Fruit fly (Drosophila melanogaster) whole organism, embryonic: ENCODE data around the gene CG7296.

Experiments used
- ATbp ChIP-seq: fragments of 200-800 bp; sonication (Bioruptor generic); optimal IDR thresholded peaks from 2 replicates; lab custom pipeline; 2017; ENCODE audit warnings: missing biosample characterization, mild to moderate bottlenecking, missing genetic modification characterization, missing genetic modification reagents
- Abd-B ChIP-seq: fragments of 200-800 bp; sonication (Bioruptor generic); optimal IDR thresholded peaks from 2 replicates; lab custom pipeline; 2018; ENCODE audit warnings: missing biosample characterization, mild to moderate bottlenecking, missing genetic modification characterization, moderate library complexity
- Bdp1 ChIP-seq: fragments of 200-800 bp; sonication (Bioruptor generic); optimal IDR thresholded peaks from 3 replicates; lab custom pipeline; 2016; ENCODE audit warnings: missing biosample characterization, missing genetic modification characterization
- CG1024 ChIP-seq: fragments of 200-800 bp; sonication (Bioruptor generic); IDR thresholded peaks from 2 replicates; pipeline ENCODE4 v1.3.6; 2022; ENCODE audit warnings: missing biosample characterization, missing genetic modification characterization
- CG11695 ChIP-seq: fragments of 200-800 bp; sonication (Bioruptor generic); IDR thresholded peaks from 3 replicates; pipeline ENCODE4 v1.3.6; 2022; ENCODE audit warnings: missing biosample characterization, missing genetic modification characterization
- CG12659 ChIP-seq: fragments of 200-800 bp; sonication (Bioruptor generic); optimal IDR thresholded peaks from 3 replicates; lab custom pipeline; 2017; ENCODE audit warnings: mild to moderate bottlenecking, missing biosample characterization, missing genetic modification reagents, missing genetic modification characterization
- CG12769 ChIP-seq: fragments of 200-800 bp; sonication (Bioruptor generic); optimal IDR thresholded peaks from 2 replicates; lab custom pipeline; 2019; ENCODE audit warnings: missing biosample characterization, mild to moderate bottlenecking, missing genetic modification characterization, moderate library complexity
- CG12942 ChIP-seq: fragments of 200-800 bp; sonication (Bioruptor generic); optimal IDR thresholded peaks from 3 replicates; lab custom pipeline; 2016; ENCODE audit warnings: missing biosample characterization, missing genetic modification characterization
- CG13296 ChIP-seq: fragments of 200-800 bp; sonication (Bioruptor generic); optimal IDR thresholded peaks from 3 replicates; lab custom pipeline; 2018; ENCODE audit warnings: missing biosample characterization, mild to moderate bottlenecking, missing genetic modification characterization
- CG14860 ChIP-seq: fragments of 200-800 bp; sonication (Bioruptor generic); IDR thresholded peaks from 3 replicates; pipeline ENCODE4 v1.3.6; 2022; ENCODE audit warnings: missing biosample characterization, missing genetic modification characterization; ENCODE audit not compliant: partially characterized antibody
- CG16779 ChIP-seq: fragments of 200-800 bp; sonication (Bioruptor generic); IDR thresholded peaks from 2 replicates; pipeline ENCODE4 v1.3.6; 2022; ENCODE audit warnings: missing biosample characterization, missing genetic modification characterization
- CG3281 ChIP-seq: fragments of 200-800 bp; sonication (Bioruptor generic); optimal IDR thresholded peaks from 3 replicates; lab custom pipeline; 2017; ENCODE audit warnings: missing biosample characterization, mild to moderate bottlenecking, missing genetic modification characterization
- CG4820 ChIP-seq: fragments of 200-800 bp; sonication (Bioruptor generic); optimal IDR thresholded peaks from 3 replicates; lab custom pipeline; 2016; ENCODE audit warnings: missing biosample characterization, missing genetic modification characterization
- CG7372 ChIP-seq: fragments of 200-800 bp; sonication (Bioruptor generic); IDR thresholded peaks from 2 replicates; pipeline ENCODE4 v1.3.6; 2022; ENCODE audit warnings: missing biosample characterization, missing genetic modification characterization
- CG8388 ChIP-seq: fragments of 200-800 bp; sonication (Bioruptor generic); optimal IDR thresholded peaks from 2 replicates; lab custom pipeline; 2019; ENCODE audit warnings: missing biosample characterization, mild to moderate bottlenecking, missing genetic modification characterization, moderate library complexity
- CG8765 ChIP-seq: fragments of 200-800 bp; sonication (Bioruptor generic); IDR thresholded peaks from 2 replicates; pipeline ENCODE4 v1.3.6; 2022; ENCODE audit warnings: missing biosample characterization, missing genetic modification characterization
- CG9797 ChIP-seq: fragments of 200-800 bp; sonication (Bioruptor generic); optimal IDR thresholded peaks from 3 replicates; lab custom pipeline; 2018; ENCODE audit warnings: missing biosample characterization, mild to moderate bottlenecking, missing genetic modification characterization
- Chrac-16 ChIP-seq: fragments of 200-800 bp; sonication (Bioruptor generic); optimal IDR thresholded peaks from 3 replicates; lab custom pipeline; 2016; ENCODE audit warnings: missing biosample characterization, missing genetic modification characterization
- CrebB ChIP-seq: fragments of 200-800 bp; sonication (Bioruptor generic); optimal IDR thresholded peaks from 3 replicates; lab custom pipeline; 2018; ENCODE audit warnings: missing biosample characterization, mild to moderate bottlenecking, missing genetic modification characterization
- D ChIP-seq, 2 experiments: fragments of 200-800 bp in 1 of 2; fragments of >200 bp in 1 of 2; sonication (Bioruptor generic) in 1 of 2; optimal IDR thresholded peaks; 2 replicates in 1 of 2; 3 replicates in 1 of 2; lab custom pipeline; 2017; ENCODE audit warnings: mild to moderate bottlenecking in 1 of 2, missing biosample characterization in 1 of 2, missing genetic modification characterization in 1 of 2, missing genetic modification reagents in 1 of 2
- Dll ChIP-seq: fragments of 200-800 bp; sonication (Bioruptor generic); IDR thresholded peaks from 4 replicates; pipeline ENCODE4 v1.3.6; 2022; ENCODE audit warnings: missing biosample characterization, missing genetic modification characterization; ENCODE audit not compliant: partially characterized antibody
- Ets65A ChIP-seq: fragments of 200-800 bp; sonication (Bioruptor generic); peaks from one replicate; lab custom pipeline; 2016; ENCODE audit warnings: missing biosample characterization, missing genetic modification characterization
- GATAe ChIP-seq: fragments of 200-800 bp; sonication (Bioruptor generic); conservative IDR thresholded peaks from 2 replicates; pipeline ENCODE4 v1.3.6; 2022; ENCODE audit warnings: missing biosample characterization, missing genetic modification characterization
- H15 ChIP-seq: fragments of 200-800 bp; sonication (Bioruptor generic); IDR thresholded peaks from 3 replicates; pipeline ENCODE4 v1.3.6; 2022; ENCODE audit warnings: missing biosample characterization, missing genetic modification characterization
- MBD-R2 ChIP-seq: fragments of 200-800 bp; sonication (Bioruptor generic); IDR thresholded peaks from 2 replicates; pipeline ENCODE4 v1.3.6; 2022; ENCODE audit warnings: missing biosample characterization, missing genetic modification characterization
- MESR4 ChIP-seq: fragments of 200-800 bp; sonication (Bioruptor generic); optimal IDR thresholded peaks from 2 replicates; lab custom pipeline; 2018; ENCODE audit warnings: missing biosample characterization, mild to moderate bottlenecking, missing genetic modification characterization, moderate library complexity
- Mad ChIP-seq: fragments of 200-800 bp; sonication (Bioruptor generic); optimal IDR thresholded peaks from 2 replicates; lab custom pipeline; 2016; ENCODE audit warnings: missing biosample characterization, missing genetic modification characterization
- Ptx1 ChIP-seq: fragments of 200-800 bp; sonication (Bioruptor generic); IDR thresholded peaks from 2 replicates; pipeline ENCODE4 v1.3.6; 2022; ENCODE audit warnings: missing biosample characterization, missing genetic modification characterization
- Ravus ChIP-seq: fragments of 200-800 bp; sonication (Bioruptor generic); IDR thresholded peaks from 2 replicates; pipeline ENCODE4 v1.3.6; 2022; ENCODE audit warnings: missing biosample characterization, missing genetic modification characterization
- Sox100B ChIP-seq: fragments of 200-800 bp; sonication (Bioruptor generic); optimal IDR thresholded peaks from 3 replicates; lab custom pipeline; 2018; ENCODE audit warnings: missing biosample characterization, mild to moderate bottlenecking, missing genetic modification characterization
- Taf1 ChIP-seq: fragments of 200-800 bp; sonication (Bioruptor generic); IDR thresholded peaks from 2 replicates; pipeline ENCODE4 v1.3.6; 2022; ENCODE audit warnings: missing biosample characterization, missing genetic modification characterization
- YL-1 ChIP-seq: fragments of 200-800 bp; sonication (Bioruptor generic); optimal IDR thresholded peaks from 3 replicates; lab custom pipeline; 2017; ENCODE audit warnings: missing biosample characterization, mild to moderate bottlenecking, missing genetic modification characterization
- bab2 ChIP-seq: fragments of 200-800 bp; sonication (Bioruptor generic); optimal IDR thresholded peaks from 2 replicates; lab custom pipeline; 2016; ENCODE audit warnings: missing biosample characterization, missing genetic modification characterization
- caup ChIP-seq: fragments of 200-800 bp; sonication (Bioruptor generic); optimal IDR thresholded peaks from 3 replicates; lab custom pipeline; 2017; ENCODE audit warnings: missing biosample characterization, mild to moderate bottlenecking, missing genetic modification characterization, moderate library complexity; ENCODE audit not compliant: severe bottlenecking
- ems ChIP-seq: fragments of 200-800 bp; sonication (Bioruptor generic); optimal IDR thresholded peaks from 3 replicates; lab custom pipeline; 2016; ENCODE audit warnings: missing biosample characterization, missing genetic modification characterization
- fd3F ChIP-seq: fragments of 200-800 bp; sonication (Bioruptor generic); optimal IDR thresholded peaks from 2 replicates; lab custom pipeline; 2018; ENCODE audit warnings: missing biosample characterization, mild to moderate bottlenecking, missing genetic modification characterization, moderate library complexity
- fu2 ChIP-seq: fragments of 200-800 bp; sonication (Bioruptor generic); optimal IDR thresholded peaks from 2 replicates; lab custom pipeline; 2016; ENCODE audit warnings: missing biosample characterization, missing genetic modification characterization
- gce ChIP-seq: fragments of 200-800 bp; sonication (Bioruptor generic); IDR thresholded peaks from 3 replicates; pipeline ENCODE4 v1.3.6; 2022; ENCODE audit warnings: missing biosample characterization, missing genetic modification characterization
- grn ChIP-seq: fragments of 200-800 bp; sonication (Bioruptor generic); optimal IDR thresholded peaks from 3 replicates; lab custom pipeline; 2017; ENCODE audit warnings: missing biosample characterization, missing genetic modification characterization
- gro ChIP-seq: fragments of 200-800 bp; sonication (Bioruptor generic); optimal IDR thresholded peaks from 2 replicates; lab custom pipeline; 2016; ENCODE audit warnings: missing biosample characterization, missing genetic modification characterization
- ind ChIP-seq: fragments of 200-800 bp; sonication (Bioruptor generic); optimal IDR thresholded peaks from 3 replicates; lab custom pipeline; 2016; ENCODE audit warnings: missing biosample characterization, missing genetic modification characterization
- mld ChIP-seq: fragments of 200-800 bp; sonication (Bioruptor generic); IDR thresholded peaks from 3 replicates; pipeline ENCODE4 v1.3.6; 2022; ENCODE audit warnings: missing biosample characterization, missing genetic modification characterization; ENCODE audit not compliant: partially characterized antibody
- phol ChIP-seq: fragments of 200-800 bp; sonication (Bioruptor generic); optimal IDR thresholded peaks from 3 replicates; lab custom pipeline; 2018; ENCODE audit warnings: missing biosample characterization, mild to moderate bottlenecking, missing genetic modification characterization, moderate library complexity
- ranshi ChIP-seq: fragments of 200-800 bp; sonication (Bioruptor generic); IDR thresholded peaks from 2 replicates; pipeline ENCODE4 v1.3.6; 2022; ENCODE audit warnings: missing biosample characterization, missing genetic modification characterization
- sens ChIP-seq: fragments of 200-800 bp; sonication (Bioruptor generic); peaks from one replicate; lab custom pipeline; 2016; ENCODE audit warnings: missing biosample characterization, missing genetic modification characterization
- sens-2 ChIP-seq: fragments of 200-800 bp; sonication (Bioruptor generic); IDR thresholded peaks from 2 replicates; pipeline ENCODE4 v1.3.6; 2022; ENCODE audit warnings: missing biosample characterization, missing genetic modification characterization
- sisA ChIP-seq: fragments of 200-800 bp; sonication (Bioruptor generic); IDR thresholded peaks from 2 replicates; pipeline ENCODE4 v1.3.6; 2022; ENCODE audit warnings: missing biosample characterization, missing genetic modification characterization
- tio ChIP-seq: fragments of 200-800 bp; sonication (Bioruptor generic); optimal IDR thresholded peaks from 2 replicates; lab custom pipeline; 2017; ENCODE audit warnings: missing biosample characterization, missing genetic modification characterization, inconsistent platforms
- trem ChIP-seq: fragments of 200-800 bp; optimal IDR thresholded peaks from 3 replicates; lab custom pipeline; 2019; ENCODE audit warnings: missing biosample characterization, mild to moderate bottlenecking, missing genetic modification characterization, moderate library complexity
- unpg ChIP-seq: fragments of 200-800 bp; sonication (Bioruptor generic); optimal IDR thresholded peaks from 3 replicates; lab custom pipeline; 2018; ENCODE audit warnings: missing biosample characterization, mild to moderate bottlenecking, missing genetic modification characterization, moderate library complexity
- vfl ChIP-seq: fragments of 200-800 bp; sonication (Bioruptor generic); optimal IDR thresholded peaks from 2 replicates; lab custom pipeline; 2016; ENCODE audit warnings: missing biosample characterization, missing genetic modification characterization

Gene CG7296

DNA sequence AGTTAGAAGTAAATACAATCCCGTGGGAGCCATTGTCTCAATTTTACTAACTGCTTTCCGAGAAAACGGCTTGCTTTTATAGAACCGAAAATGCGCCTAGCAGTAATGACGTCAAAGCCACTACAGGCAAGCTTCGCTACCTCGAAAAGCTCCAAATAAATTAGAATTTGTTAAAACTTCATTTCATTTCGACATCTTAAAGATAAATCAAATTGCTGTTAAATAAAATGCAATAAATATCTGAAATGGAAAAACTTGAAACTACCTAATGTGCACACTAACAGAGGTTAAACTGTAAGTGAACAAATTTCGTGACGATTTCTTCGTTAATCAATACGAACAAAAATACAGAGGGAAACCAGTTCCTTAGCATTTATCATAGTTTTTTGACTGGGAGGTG, 11.1 kb upstream of the CG7296 start, which contains the start of gene CG7300 (continued):
- TF ChIP-seq CG8388 (peak; percentile 39), CrebB (no peak), Mad (GFP tag; lab: Kevin White, UChicago) (no peak), Abd-B (GFP tag; lab: Kevin White, UChicago) (peak; percentile 20), Ets65A (GFP tag; lab: Kevin White, UChicago) (peak; percentile 90), MESR4 (no peak), CG12769 (tag; lab: Kevin White, UChicago) (peak; percentile 53), fu2 (GFP tag; lab: Kevin White, UChicago) (peak; percentile 38), GATAe (GFP tag; lab: Robert Waterston, UW) (0 out of 2 replicates have a peak, but pooled peaks have one; percentile 40), CG12659 (peak; percentile 49), ranshi (GFP tag; lab: Robert Waterston, UW) (no peak), CG12942 (GFP tag; lab: Kevin White, UChicago) (peak; percentile 12), CG14860 (GFP tag; lab: Robert Waterston, UW) (no peak), sens-2 (GFP tag; lab: Robert Waterston, UW) (no peak), phol (peak; percentile 51), tio (GFP tag; lab: Kevin White, UChicago) (peak; percentile 18), CG7372 (GFP tag; lab: Robert Waterston, UW) (peak; percentile 58; the same call in 1 of the 2 replicates), MBD-R2 (no peak), CG1024 (GFP tag; lab: Robert Waterston, UW) (no peak), gro (GFP tag; lab: Kevin White, UChicago) (peak; percentile 75), ems (GFP tag; lab: Kevin White, UChicago) (peak; percentile 29), Ptx1 (GFP tag; lab: Robert Waterston, UW) (peak; percentile 63), bab2 (GFP tag; lab: Kevin White, UChicago) (peak; percentile 24), CG8765 (GFP tag; lab: Robert Waterston, UW) (no peak), CG13296 (no peak), Ravus (GFP tag; lab: Robert Waterston, UW) (peak; percentile 26; the same call in 1 of the 2 replicates), caup (peak; percentile 45), grn (GFP tag; lab: Kevin White, UChicago) (no peak), sens (GFP tag; lab: Kevin White, UChicago) (peak; percentile 80), trem (tag; lab: Kevin White, UChicago) (no peak), CG16779 (no peak), ATbp (peak; percentile 29), CG11695 (GFP tag; lab: Robert Waterston, UW) (peak; percentile 69; the same call in 2 of the 3 replicates), gce (GFP tag; lab: Robert Waterston, UW) (no peak), unpg (peak; percentile 65), CG3281 (GFP tag; lab: Kevin White, UChicago) (peak; percentile 64), Chrac-16 (peak; percentile 39), Taf1 (GFP tag; lab: Robert Waterston, UW) (peak; percentile 72), fd3F (GFP tag; lab: Kevin White, UChicago) (peak; percentile 54), H15 (0 out of 3 replicates have a peak, but pooled peaks have one; percentile 10), Sox100B (GFP tag; lab: Kevin White, UChicago) (peak; percentile 12), D (optimal IDR thresholded peaks at IDR 0.05; lab: Kevin White, UChicago) (no peak), D (GFP tag; optimal IDR thresholded peaks at IDR 0.05; lab: Kevin White, UChicago) (peak; percentile 0), vfl (no peak), Bdp1 (GFP tag; lab: Kevin White, UChicago) (no peak), sisA (GFP tag; lab: Robert Waterston, UW) (peak; percentile 27; the same call in 1 of the 2 replicates), ind (peak; percentile 63), Dll (GFP tag; lab: Robert Waterston, UW) (no peak), mld (GFP tag; lab: Robert Waterston, UW) (no peak), CG9797 (GFP tag; lab: Kevin White, UChicago) (no peak), YL-1 (no peak), CG4820 (GFP tag; lab: Kevin White, UChicago) (peak; percentile 39)
